Worm (Caenorhabditis elegans) whole organism, L4 larva: ENCODE measurements around the gene xol-1.

Experiments used
- D1046.2 ChIP-seq: fragments of 200-800 bp; sonication (Bioruptor generic); IDR thresholded peaks from 2 replicates; pipeline ENCODE4 v1.3.6; 2022; ENCODE audit warnings: missing genetic modification characterization, missing compliant biosample characterization
- F10B5.3 ChIP-seq: sonication (generic microtip); optimal IDR thresholded peaks from 2 replicates; lab custom pipeline; 2016; ENCODE audit warnings: mild to moderate bottlenecking, missing genetic modification characterization, missing compliant biosample characterization
- F37D6.2 ChIP-seq: sonication (generic microtip); optimal IDR thresholded peaks from 2 replicates; lab custom pipeline; 2016; ENCODE audit warnings: mild to moderate bottlenecking, missing genetic modification characterization, missing compliant biosample characterization
- F49E8.2 ChIP-seq: sonication (generic microtip); optimal IDR thresholded peaks from 2 replicates; lab custom pipeline; 2016; ENCODE audit warnings: missing compliant biosample characterization, mild to moderate bottlenecking, missing genetic modification characterization, borderline replicate concordance
- T20F7.1 ChIP-seq: fragments of 200-800 bp; sonication (Bioruptor generic); optimal IDR thresholded peaks from 2 replicates; lab custom pipeline; 2018; ENCODE audit warnings: mild to moderate bottlenecking, missing genetic modification characterization, missing compliant biosample characterization
- Y105C5A.15 ChIP-seq: fragments of 200-800 bp; sonication (Bioruptor generic); IDR thresholded peaks from 2 replicates; pipeline ENCODE4 v1.3.6; 2022; ENCODE audit warnings: missing genetic modification characterization, missing compliant biosample characterization
- Y48G9A.11 ChIP-seq: fragments of 200-800 bp; sonication (Bioruptor generic); IDR thresholded peaks from 2 replicates; pipeline ENCODE4 v1.3.6; 2022; ENCODE audit warnings: missing genetic modification reagents, missing genetic modification characterization, missing compliant biosample characterization
- ZK546.5 ChIP-seq, 2 experiments: sonication (generic microtip); optimal IDR thresholded peaks; 2 replicates each; lab custom pipeline; 2017; ENCODE audit warnings: missing biosample characterization in 2 of 2, missing genetic modification characterization in 2 of 2
- aha-1 ChIP-seq: fragments of 150-350 bp; peaks from one replicate; lab custom pipeline; 2014; ENCODE audit warnings: missing biosample characterization, missing genetic modification characterization
- aly-2 ChIP-seq: sonication (generic microtip); optimal IDR thresholded peaks from 2 replicates; lab custom pipeline; 2018; ENCODE audit warnings: missing biosample characterization, missing genetic modification characterization
- ama-1 ChIP-seq: fragments of 150-350 bp; optimal IDR thresholded peaks from 2 replicates; lab custom pipeline; 2014; ENCODE audit warnings: inconsistent platforms, mixed read lengths
- attf-4 ChIP-seq: sonication (generic microtip); optimal IDR thresholded peaks from 3 replicates; lab custom pipeline; 2017; ENCODE audit warnings: missing biosample characterization, missing genetic modification characterization
- ceh-62 ChIP-seq: sonication (generic microtip); optimal IDR thresholded peaks from 2 replicates; lab custom pipeline; 2017; ENCODE audit warnings: missing biosample characterization, missing genetic modification characterization
- ces-1 ChIP-seq: fragments of 150-350 bp; sonication (generic microtip); optimal IDR thresholded peaks from 4 replicates; lab custom pipeline; 2014; ENCODE audit warnings: missing biosample characterization, missing genetic modification reagents, missing genetic modification characterization
- daf-12 ChIP-seq: fragments of 150-350 bp; optimal IDR thresholded peaks from 2 replicates; lab custom pipeline; 2014; ENCODE audit warnings: missing biosample characterization, missing genetic modification reagents, missing genetic modification characterization
- daf-19 ChIP-seq: fragments of 200-800 bp; sonication (Bioruptor generic); conservative IDR thresholded peaks from 2 replicates; pipeline ENCODE4 v1.3.6; 2022; ENCODE audit warnings: missing genetic modification characterization, missing compliant biosample characterization
- daf-8 ChIP-seq: fragments of 200-800 bp; sonication (Bioruptor generic); IDR thresholded peaks from 2 replicates; pipeline ENCODE4 v1.3.6; 2022; ENCODE audit warnings: missing genetic modification characterization, missing compliant biosample characterization
- dmd-8 ChIP-seq: fragments of 200-800 bp; sonication (Bioruptor generic); IDR thresholded peaks from 2 replicates; pipeline ENCODE4 v1.3.6; 2022; ENCODE audit warnings: missing genetic modification characterization, missing compliant biosample characterization
- dmd-9 ChIP-seq: fragments of 200-800 bp; sonication (Bioruptor generic); IDR thresholded peaks from 2 replicates; pipeline ENCODE4 v1.3.6; 2022; ENCODE audit warnings: missing genetic modification reagents, missing genetic modification characterization, missing compliant biosample characterization
- dve-1 ChIP-seq: sonication (generic microtip); optimal IDR thresholded peaks from 2 replicates; lab custom pipeline; 2017; ENCODE audit warnings: antibody characterized with exemption, mild to moderate bottlenecking, missing genetic modification characterization, missing compliant biosample characterization; ENCODE audit not compliant: insufficient read depth
- fos-1 ChIP-seq: fragments of 150-350 bp; optimal IDR thresholded peaks from 2 replicates; lab custom pipeline; 2014; ENCODE audit warnings: missing biosample characterization, missing genetic modification characterization
- hif-1 ChIP-seq, 2 experiments: sonication (generic microtip); optimal IDR thresholded peaks; 2 replicates each; lab custom pipeline; 2016 to 2017; ENCODE audit warnings: missing compliant biosample characterization in 2 of 2, missing genetic modification characterization in 2 of 2, missing genetic modification reagents in 2 of 2, missing genotype in 2 of 2, mild to moderate bottlenecking in 1 of 2
- hmg-1.1 ChIP-seq: fragments of 200-800 bp; sonication (Bioruptor generic); IDR thresholded peaks from 2 replicates; pipeline ENCODE4 v1.3.6; 2022; ENCODE audit warnings: missing genetic modification reagents, missing genetic modification characterization, missing compliant biosample characterization
- lim-7 ChIP-seq: fragments of 200-800 bp; sonication (Bioruptor generic); IDR thresholded peaks from 2 replicates; pipeline ENCODE4 v1.3.6; 2022; ENCODE audit warnings: missing genetic modification characterization, missing compliant biosample characterization
- lin-13 ChIP-seq: fragments of 150-350 bp; optimal IDR thresholded peaks from 2 replicates; lab custom pipeline; 2014; ENCODE audit warnings: missing biosample characterization, missing genetic modification reagents, missing genetic modification characterization
- lin-38 ChIP-seq: fragments of 200-800 bp; sonication (Bioruptor generic); IDR thresholded peaks from 2 replicates; pipeline ENCODE4 v1.3.6; 2022; ENCODE audit warnings: missing genetic modification reagents, missing genetic modification characterization, missing compliant biosample characterization
- madf-5 ChIP-seq, 2 experiments: fragments of 200-800 bp; sonication (Bioruptor generic); IDR thresholded peaks; 2 replicates each; pipeline ENCODE4 v1.3.6; 2022; ENCODE audit warnings: missing compliant biosample characterization in 2 of 2, missing genetic modification characterization in 2 of 2
- madf-9 ChIP-seq: fragments of 200-800 bp; sonication (Bioruptor generic); conservative IDR thresholded peaks from 2 replicates; pipeline ENCODE4 v1.3.6; 2022; ENCODE audit warnings: missing genetic modification reagents, missing genetic modification characterization, missing compliant biosample characterization
- mes-2 ChIP-seq: sonication (generic microtip); optimal IDR thresholded peaks from 2 replicates; lab custom pipeline; 2016; ENCODE audit warnings: missing genotype, mild to moderate bottlenecking, missing genetic modification characterization, missing compliant biosample characterization; ENCODE audit not compliant: poor library complexity, severe bottlenecking
- mxl-2 ChIP-seq: fragments of 200-800 bp; sonication (Bioruptor generic); conservative IDR thresholded peaks from 2 replicates; pipeline ENCODE4 v1.3.6; 2022; ENCODE audit warnings: missing genetic modification reagents, missing genetic modification characterization, missing compliant biosample characterization
- nhr-10 ChIP-seq: fragments of 150-350 bp; optimal IDR thresholded peaks from 2 replicates; lab custom pipeline; 2014; ENCODE audit warnings: missing biosample characterization, missing genetic modification characterization
- nhr-11 ChIP-seq: fragments of 150-350 bp; optimal IDR thresholded peaks from 2 replicates; lab custom pipeline; 2014; ENCODE audit warnings: missing biosample characterization, missing genetic modification characterization
- nhr-111 ChIP-seq: fragments of 200-800 bp; sonication (Bioruptor generic); optimal IDR thresholded peaks from 2 replicates; lab custom pipeline; 2018; ENCODE audit warnings: mild to moderate bottlenecking, missing genetic modification characterization, missing compliant biosample characterization
- nhr-25 ChIP-seq: sonication (generic microtip); optimal IDR thresholded peaks from 2 replicates; lab custom pipeline; 2017; ENCODE audit warnings: missing genetic modification characterization, mild to moderate bottlenecking, missing compliant biosample characterization, antibody characterized with exemption, moderate library complexity, borderline replicate concordance; ENCODE audit not compliant: insufficient read depth
- nhr-28 ChIP-seq: fragments of 150-350 bp; optimal IDR thresholded peaks from 2 replicates; lab custom pipeline; 2014; ENCODE audit warnings: missing biosample characterization, missing genetic modification characterization
- nhr-6 ChIP-seq: fragments of 150-350 bp; optimal IDR thresholded peaks from 2 replicates; lab custom pipeline; 2014; ENCODE audit warnings: missing biosample characterization, missing genetic modification characterization
- nhr-77 ChIP-seq: fragments of 150-350 bp; optimal IDR thresholded peaks from 2 replicates; lab custom pipeline; 2014; ENCODE audit warnings: missing biosample characterization, missing genetic modification characterization
- pha-4 ChIP-seq, 2 experiments: fragments of 150-350 bp in 1 of 2; fragments of 200-800 bp in 1 of 2; sonication (Bioruptor generic) in 1 of 2; IDR thresholded peaks in 1 of 2; optimal IDR thresholded peaks in 1 of 2; 2 replicates each; pipeline versions ENCODE4 v1.3.6 to Lab custom; 2014 to 2022; ENCODE audit warnings: missing genetic modification characterization in 2 of 2, missing genetic modification reagents in 2 of 2, missing biosample characterization in 1 of 2, missing compliant biosample characterization in 1 of 2
- php-3 ChIP-seq: fragments of 200-800 bp; sonication (Bioruptor generic); IDR thresholded peaks from 2 replicates; pipeline ENCODE4 v1.3.6; 2022; ENCODE audit warnings: missing genetic modification reagents, missing genetic modification characterization, missing compliant biosample characterization
- pqm-1 ChIP-seq: sonication (generic microtip); optimal IDR thresholded peaks from 2 replicates; lab custom pipeline; 2017; ENCODE audit warnings: missing biosample characterization, missing genetic modification characterization
- rbr-2 ChIP-seq: sonication (generic microtip); optimal IDR thresholded peaks from 2 replicates; lab custom pipeline; 2016; ENCODE audit warnings: missing genotype, missing genetic modification characterization, missing compliant biosample characterization
- saeg-2 ChIP-seq: fragments of 200-800 bp; sonication (Bioruptor generic); IDR thresholded peaks from 2 replicates; pipeline ENCODE4 v1.3.6; 2022; ENCODE audit warnings: missing genetic modification reagents, missing genetic modification characterization, missing compliant biosample characterization
- set-16 ChIP-seq: fragments of 200-800 bp; sonication (Bioruptor generic); IDR thresholded peaks from 2 replicates; pipeline ENCODE4 v1.3.6; 2022; ENCODE audit warnings: missing genetic modification reagents, missing genetic modification characterization, missing compliant biosample characterization
- skn-1 ChIP-seq: fragments of 150-350 bp; optimal IDR thresholded peaks from 2 replicates; lab custom pipeline; 2014; ENCODE audit warnings: missing biosample characterization, missing genetic modification characterization
- snpc-1.2 ChIP-seq: fragments of 200-800 bp; sonication (Bioruptor generic); IDR thresholded peaks from 2 replicates; pipeline ENCODE4 v1.3.6; 2022; ENCODE audit warnings: missing genetic modification reagents, missing genetic modification characterization, missing compliant biosample characterization
- spr-1 ChIP-seq: sonication (generic microtip); optimal IDR thresholded peaks from 2 replicates; lab custom pipeline; 2016; ENCODE audit warnings: mild to moderate bottlenecking, missing genetic modification characterization, missing compliant biosample characterization
- spr-3 ChIP-seq: fragments of 200-800 bp; sonication (Bioruptor generic); optimal IDR thresholded peaks from 2 replicates; lab custom pipeline; 2018; ENCODE audit warnings: mild to moderate bottlenecking, missing genetic modification characterization, missing compliant biosample characterization
- unc-62 ChIP-seq, 3 experiments: fragments of 150-350 bp in 1 of 3; sonication (generic microtip); optimal IDR thresholded peaks in 2 of 3; peaks in 1 of 3; 1 replicate in 1 of 3; 2 replicates in 2 of 3; lab custom pipeline; 2014 to 2017; ENCODE audit warnings: missing biosample characterization in 3 of 3, missing genetic modification characterization in 3 of 3, missing genetic modification reagents in 3 of 3, missing genotype in 1 of 3
- vab-7 ChIP-seq: fragments of 200-800 bp; sonication (Bioruptor generic); IDR thresholded peaks from 2 replicates; pipeline ENCODE4 v1.3.6; 2022; ENCODE audit warnings: missing genetic modification reagents, missing genetic modification characterization, missing compliant biosample characterization
- zag-1 ChIP-seq: fragments of 150-350 bp; optimal IDR thresholded peaks from 2 replicates; lab custom pipeline; 2014; ENCODE audit warnings: missing biosample characterization, missing genetic modification characterization
- ztf-11 ChIP-seq: fragments of 150-350 bp; optimal IDR thresholded peaks from 2 replicates; lab custom pipeline; 2014; ENCODE audit warnings: missing biosample characterization, missing genetic modification characterization
- ztf-7 ChIP-seq: fragments of 150-350 bp; optimal IDR thresholded peaks from 2 replicates; lab custom pipeline; 2014; ENCODE audit warnings: missing biosample characterization, missing genetic modification characterization

Gene xol-1

ce11 chrX:8022728-8023127 is 18.4 kb upstream of the xol-1 start (continued):
- TF ChIP-seq fos-1 (tag; lab: Kevin White, UChicago) (no peak), mxl-2 (GFP tag; lab: Robert Waterston, UW) (no peak), mes-2 (tag; lab: Kevin White, UChicago) (peak; percentile 47), F10B5.3 (no peak), vab-7 (GFP tag; lab: Robert Waterston, UW) (no peak), unc-62 (GFP tag; optimal IDR thresholded peaks at IDR 0.05 in 1 of 2; lab: Kevin White, UChicago) (no peak), unc-62 (tag; optimal IDR thresholded peaks at IDR 0.05; lab: Kevin White, UChicago) (no peak), madf-5 (GFP tag; IDR thresholded peaks at IDR 0.05; lab: Robert Waterston, UW) (no peak), Y105C5A.15 (GFP tag; lab: Robert Waterston, UW) (no peak), ceh-62 (no peak), lim-7 (no peak), madf-9 (GFP tag; lab: Robert Waterston, UW) (no peak), pha-4 (GFP tag; IDR thresholded peaks at IDR 0.05; lab: Robert Waterston, UW) (no peak), pha-4 (tag; optimal IDR thresholded peaks at IDR 0.05; lab: Kevin White, UChicago) (no peak), T20F7.1 (GFP tag; lab: Kevin White, UChicago) (no peak), ztf-7 (tag; lab: Kevin White, UChicago) (no peak), snpc-1.2 (no peak), nhr-11 (tag; lab: Kevin White, UChicago) (no peak), ama-1 (no peak), F49E8.2 (no peak), D1046.2 (no peak), nhr-111 (GFP tag; lab: Kevin White, UChicago) (no peak), daf-8 (GFP tag; lab: Robert Waterston, UW) (no peak), aha-1 (tag; lab: Kevin White, UChicago) (no peak), dve-1 (tag; lab: Kevin White, UChicago) (peak; percentile 82), nhr-28 (tag; lab: Kevin White, UChicago) (peak; percentile 56), aly-2 (tag; lab: Kevin White, UChicago) (no peak), nhr-6 (tag; lab: Kevin White, UChicago) (no peak), spr-1 (tag; lab: Kevin White, UChicago) (no peak), spr-3 (GFP tag; lab: Kevin White, UChicago) (no peak), saeg-2 (0 out of 2 replicates have a peak, but pooled peaks have one; percentile 38), F37D6.2 (tag; lab: Kevin White, UChicago) (no peak), lin-13 (GFP tag; lab: Kevin White, UChicago) (no peak), dmd-8 (GFP tag; lab: Robert Waterston, UW) (no peak), ces-1 (GFP tag; lab: Kevin White, UChicago) (no peak), ZK546.5 (tag; optimal IDR thresholded peaks at IDR 0.05; lab: Kevin White, UChicago) (no peak), rbr-2 (tag; lab: Kevin White, UChicago) (no peak), hif-1 (tag; optimal IDR thresholded peaks at IDR 0.05; lab: Kevin White, UChicago) (peak in 1 of 2 experiments; percentile 45), nhr-77 (peak; percentile 74), attf-4 (tag; lab: Kevin White, UChicago) (no peak), skn-1 (tag; lab: Kevin White, UChicago) (no peak), Y48G9A.11 (no peak), zag-1 (tag; lab: Kevin White, UChicago) (no peak), nhr-25 (tag; lab: Kevin White, UChicago) (no peak), daf-12 (tag; lab: Kevin White, UChicago) (no peak), nhr-10 (tag; lab: Kevin White, UChicago) (no peak), ztf-11 (tag; lab: Kevin White, UChicago) (no peak), lin-38 (GFP tag; lab: Robert Waterston, UW) (no peak), set-16 (GFP tag; lab: Robert Waterston, UW) (no peak), dmd-9 (GFP tag; lab: Robert Waterston, UW) (no peak), daf-19 (GFP tag; lab: Robert Waterston, UW) (no peak), php-3 (0 out of 2 replicates have a peak, but pooled peaks have one; percentile 38), pqm-1 (peak; percentile 63), hmg-1.1 (no peak)
